Worm (Caenorhabditis elegans): ENCODE results near the gene Y102A5C.40.

DNA sequence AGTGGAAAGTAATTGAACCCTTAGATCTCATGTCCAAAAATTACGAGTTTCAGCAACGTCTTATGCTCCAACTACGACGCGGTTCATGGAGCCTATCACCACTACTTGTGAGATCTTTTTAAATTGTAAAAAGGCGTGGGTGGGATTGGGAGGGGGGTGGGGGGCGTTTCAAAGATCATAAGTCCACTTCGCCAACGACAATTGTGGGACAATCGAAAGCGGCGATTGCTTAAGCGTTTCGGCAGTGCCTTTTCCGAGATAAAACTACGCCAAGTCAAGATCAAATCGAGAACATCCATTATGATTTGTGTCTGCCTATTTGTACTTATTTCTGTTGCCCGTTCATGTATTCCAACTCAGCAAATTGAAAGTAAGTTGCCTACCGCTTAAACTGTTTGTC lies 30.7 kb downstream of the Y102A5C.40 start, which contains the start of gene clec-239:
- TF ChIP-seq him-1 (tag; optimal IDR thresholded peaks at IDR 0.05) (no peak), dao-5 (tag; optimal IDR thresholded peaks at IDR 0.05) (no peak), W03F9.2 (tag; optimal IDR thresholded peaks at IDR 0.05) (no peak)

Measured in whole organism, L4/young adult.